Worm (Caenorhabditis elegans) whole organism, young adult: Measurements from ENCODE around the gene srd-38.
A peak's percentile ranks its signal among the peaks of the same experiment; 100 is the strongest.

Experiments
- B0035.1 ChIP-seq: sonication (generic microtip); optimal IDR thresholded peaks from 2 replicates; lab custom pipeline; 2016; ENCODE audit warnings: missing genetic modification characterization, mild to moderate bottlenecking, missing compliant biosample characterization, missing genotype, missing genetic modification reagents
- C17E4.6 ChIP-seq: fragments of 200-800 bp; sonication (Bioruptor generic); IDR thresholded peaks from 2 replicates; pipeline ENCODE4 v1.3.6; 2022; ENCODE audit warnings: missing genetic modification reagents, missing genetic modification characterization, missing compliant biosample characterization
- F23B12.7 ChIP-seq: sonication (generic microtip); optimal IDR thresholded peaks from 2 replicates; lab custom pipeline; 2017; ENCODE audit warnings: missing genetic modification characterization, mild to moderate bottlenecking, missing compliant biosample characterization, antibody characterized with exemption, moderate library complexity; ENCODE audit not compliant: insufficient read depth
- F49E8.2 ChIP-seq: sonication (generic microtip); optimal IDR thresholded peaks from 3 replicates; lab custom pipeline; 2017; ENCODE audit warnings: missing genetic modification characterization, mild to moderate bottlenecking, missing compliant biosample characterization, antibody characterized with exemption, moderate library complexity; ENCODE audit not compliant: insufficient read depth
- F57A8.1 ChIP-seq: fragments of 200-800 bp; sonication (Bioruptor generic); optimal IDR thresholded peaks from 2 replicates; lab custom pipeline; 2018; ENCODE audit warnings: mild to moderate bottlenecking, missing genetic modification characterization, moderate library complexity, missing compliant biosample characterization
- K12H6.12 ChIP-seq: fragments of 200-800 bp; sonication (Bioruptor generic); optimal IDR thresholded peaks from 2 replicates; lab custom pipeline; 2018; ENCODE audit warnings: mild to moderate bottlenecking, missing genetic modification characterization, missing compliant biosample characterization
- Y53G8AR.9 ChIP-seq: fragments of 200-800 bp; sonication (Bioruptor generic); conservative IDR thresholded peaks from 2 replicates; pipeline ENCODE4 v1.3.6; 2022; ENCODE audit warnings: missing genetic modification reagents, missing genetic modification characterization, missing compliant biosample characterization
- Y56A3A.18 ChIP-seq: fragments of 200-800 bp; sonication (Bioruptor generic); IDR thresholded peaks from 2 replicates; pipeline ENCODE4 v1.3.6; 2022; ENCODE audit warnings: missing genetic modification reagents, missing genetic modification characterization, missing compliant biosample characterization
- Y95B8A.8 ChIP-seq: fragments of 200-800 bp; sonication (Bioruptor generic); IDR thresholded peaks from 2 replicates; pipeline ENCODE4 v1.3.6; 2022; ENCODE audit warnings: missing genetic modification reagents, missing genetic modification characterization, missing compliant biosample characterization
- akir-1 ChIP-seq: fragments of 200-800 bp; sonication (Bioruptor generic); optimal IDR thresholded peaks from 2 replicates; lab custom pipeline; 2018; ENCODE audit warnings: mild to moderate bottlenecking, missing genetic modification characterization, moderate library complexity, missing compliant biosample characterization
- ccch-3 ChIP-seq: fragments of 200-800 bp; sonication (Bioruptor generic); optimal IDR thresholded peaks from 2 replicates; lab custom pipeline; 2018; ENCODE audit warnings: mild to moderate bottlenecking, missing genetic modification characterization, missing compliant biosample characterization
- cebp-1 ChIP-seq, 2 experiments: fragments of 200-800 bp in 1 of 2; sonication (Bioruptor generic) in 1 of 2; sonication (generic microtip) in 1 of 2; IDR thresholded peaks in 1 of 2; optimal IDR thresholded peaks in 1 of 2; 2 replicates each; pipeline versions ENCODE4 v1.3.6 to Lab custom; 2017 to 2022; ENCODE audit warnings: missing compliant biosample characterization in 2 of 2, missing genetic modification characterization in 2 of 2, mild to moderate bottlenecking in 1 of 2, missing genetic modification reagents in 1 of 2, moderate library complexity in 1 of 2
- ceh-100 ChIP-seq: fragments of 200-800 bp; sonication (Bioruptor generic); IDR thresholded peaks from 2 replicates; pipeline ENCODE4 v1.3.6; 2022; ENCODE audit warnings: missing genetic modification reagents, missing genetic modification characterization, missing compliant biosample characterization
- ceh-79 ChIP-seq: sonication (generic microtip); optimal IDR thresholded peaks from 2 replicates; lab custom pipeline; 2017; ENCODE audit warnings: mild to moderate bottlenecking, missing genetic modification characterization, missing compliant biosample characterization
- die-1 ChIP-seq: sonication (generic microtip); optimal IDR thresholded peaks from 2 replicates; lab custom pipeline; 2016; ENCODE audit warnings: missing genotype, mild to moderate bottlenecking, missing genetic modification characterization, missing compliant biosample characterization
- let-607 ChIP-seq, 2 experiments: fragments of 200-800 bp in 1 of 2; sonication (Bioruptor generic) in 1 of 2; sonication (generic microtip) in 1 of 2; optimal IDR thresholded peaks; 2 replicates each; lab custom pipeline; 2016 to 2018; ENCODE audit warnings: mild to moderate bottlenecking in 2 of 2, missing compliant biosample characterization in 2 of 2, missing genetic modification characterization in 2 of 2, moderate library complexity in 2 of 2, missing genotype in 1 of 2
- lin-26 ChIP-seq: fragments of 200-800 bp; sonication (Bioruptor generic); IDR thresholded peaks from 2 replicates; pipeline ENCODE4 v1.3.6; 2022; ENCODE audit warnings: missing genetic modification reagents, missing genetic modification characterization, missing compliant biosample characterization
- lin-40 ChIP-seq: sonication (generic microtip); optimal IDR thresholded peaks from 2 replicates; lab custom pipeline; 2016; ENCODE audit warnings: missing genetic modification characterization, mild to moderate bottlenecking, missing compliant biosample characterization, missing genotype, missing genetic modification reagents
- lin-54 ChIP-seq: fragments of 200-800 bp; sonication (Bioruptor generic); optimal IDR thresholded peaks from 2 replicates; lab custom pipeline; 2018; ENCODE audit warnings: mild to moderate bottlenecking, missing genetic modification characterization, missing compliant biosample characterization
- lir-1 ChIP-seq: fragments of 200-800 bp; sonication (Bioruptor generic); conservative IDR thresholded peaks from 2 replicates; pipeline ENCODE4 v1.3.6; 2022; ENCODE audit warnings: missing genetic modification reagents, missing genetic modification characterization, missing compliant biosample characterization
- nfya-2 ChIP-seq: fragments of 200-800 bp; sonication (Bioruptor generic); IDR thresholded peaks from 2 replicates; pipeline ENCODE4 v1.3.6; 2022; ENCODE audit warnings: missing genetic modification reagents, missing genetic modification characterization, missing compliant biosample characterization
- nfyb-1 ChIP-seq: fragments of 200-800 bp; sonication (Bioruptor generic); IDR thresholded peaks from 2 replicates; pipeline ENCODE4 v1.3.6; 2022; ENCODE audit warnings: missing genetic modification reagents, missing genetic modification characterization, missing compliant biosample characterization
- nhr-27 ChIP-seq: fragments of 200-800 bp; sonication (Bioruptor generic); optimal IDR thresholded peaks from 2 replicates; lab custom pipeline; 2018; ENCODE audit warnings: mild to moderate bottlenecking, missing genetic modification characterization, moderate library complexity, missing compliant biosample characterization
- nhr-80 ChIP-seq: sonication (generic microtip); optimal IDR thresholded peaks from 2 replicates; lab custom pipeline; 2016; ENCODE audit warnings: missing genetic modification characterization, missing compliant biosample characterization
- sdz-38 ChIP-seq: sonication (generic microtip); optimal IDR thresholded peaks from 2 replicates; lab custom pipeline; 2016; ENCODE audit warnings: missing genotype, missing genetic modification characterization, missing compliant biosample characterization
- sptf-2 ChIP-seq: fragments of 200-800 bp; sonication (Bioruptor generic); optimal IDR thresholded peaks from 2 replicates; lab custom pipeline; 2018; ENCODE audit warnings: mild to moderate bottlenecking, missing genetic modification characterization, missing compliant biosample characterization
- unc-130 ChIP-seq: sonication (generic microtip); optimal IDR thresholded peaks from 2 replicates; lab custom pipeline; 2016; ENCODE audit warnings: missing genetic modification reagents, missing genetic modification characterization, missing compliant biosample characterization
- unc-62 ChIP-seq: fragments of 150-350 bp; optimal IDR thresholded peaks from 2 replicates; lab custom pipeline; 2014; ENCODE audit warnings: missing biosample characterization, missing genetic modification reagents, missing genetic modification characterization
- zfh-2 ChIP-seq: fragments of 200-800 bp; sonication (Bioruptor generic); conservative IDR thresholded peaks from 2 replicates; pipeline ENCODE4 v1.3.6; 2022; ENCODE audit warnings: missing genetic modification reagents, missing genetic modification characterization, missing compliant biosample characterization
- zim-3 ChIP-seq: sonication (generic microtip); optimal IDR thresholded peaks from 2 replicates; lab custom pipeline; 2017; ENCODE audit warnings: mild to moderate bottlenecking, missing genetic modification characterization, moderate library complexity, missing compliant biosample characterization
- ztf-18 ChIP-seq: sonication (generic microtip); optimal IDR thresholded peaks from 2 replicates; lab custom pipeline; 2016; ENCODE audit warnings: missing genotype, mild to moderate bottlenecking, missing genetic modification characterization, missing compliant biosample characterization
- ztf-22 ChIP-seq: fragments of 200-800 bp; sonication (Bioruptor generic); optimal IDR thresholded peaks from 2 replicates; lab custom pipeline; 2018; ENCODE audit warnings: mild to moderate bottlenecking, missing genetic modification characterization, moderate library complexity, missing compliant biosample characterization
- ztf-26 ChIP-seq: sonication (generic microtip); optimal IDR thresholded peaks from 2 replicates; lab custom pipeline; 2017; ENCODE audit warnings: missing genetic modification characterization, missing compliant biosample characterization

The srd-38 gene

ce11 chrX:13311641-13312423 is 20.2 kb downstream of the srd-38 start, which contains the start of gene F46G10.1:
F46G10.1 (minus strand) TSS chrX:13311755.
- TF ChIP-seq let-607 (tag; optimal IDR thresholded peaks at IDR 0.05; lab: Kevin White, UChicago) = no peak
- peak; percentile 56 for TF ChIP-seq nhr-80 (tag; lab: Kevin White, UChicago)
- TF ChIP-seq Y95B8A.8 (GFP tag; lab: Robert Waterston, UW) = no peak
- peak; percentile 57 for TF ChIP-seq nfyb-1 (GFP tag; lab: Robert Waterston, UW)
- no peak for TF ChIP-seq F49E8.2 (tag; lab: Kevin White, UChicago)

- no peak for TF ChIP-seq ceh-79
- TF ChIP-seq ztf-18 (tag; lab: Kevin White, UChicago) = no peak
These were observed 23.5 kb downstream of the srd-38 start for ce11 chrX:13315093-13315492.

ce11 chrX:13317532-13317931 is 25.9 kb downstream of the srd-38 start:
- TF ChIP-seq Y56A3A.18 (GFP tag; lab: Robert Waterston, UW) (no peak), ztf-22 (GFP tag; lab: Kevin White, UChicago) (no peak), Y95B8A.8 (GFP tag; lab: Robert Waterston, UW) (no peak), nfya-2 (GFP tag; lab: Robert Waterston, UW) (no peak), unc-62 (GFP tag; lab: Kevin White, UChicago) (no peak), Y53G8AR.9 (GFP tag; lab: Robert Waterston, UW) (no peak), sdz-38 (tag; lab: Kevin White, UChicago) (no peak), C17E4.6 (GFP tag; lab: Robert Waterston, UW) (no peak), lir-1 (GFP tag; lab: Robert Waterston, UW) (no peak), die-1 (no peak), K12H6.12 (no peak), unc-130 (GFP tag; lab: Kevin White, UChicago) (no peak)

- TF ChIP-seq F57A8.1 (GFP tag; lab: Kevin White, UChicago) (no peak), cebp-1 (GFP tag; IDR thresholded peaks at IDR 0.05; lab: Robert Waterston, UW) (no peak), cebp-1 (tag; optimal IDR thresholded peaks at IDR 0.05; lab: Kevin White, UChicago) (peak; percentile 20)
These were observed 26.7 kb downstream of the srd-38 start for ce11 chrX:13318316-13318715.

- TF ChIP-seq lin-40 (tag; lab: Kevin White, UChicago) (peak; percentile 29), B0035.1 (no peak), lin-26 (GFP tag; lab: Robert Waterston, UW) (0 out of 2 replicates have a peak, but pooled peaks have one; percentile 20), nhr-80 (tag; lab: Kevin White, UChicago) (peak; percentile 70), ztf-26 (tag; lab: Kevin White, UChicago) (peak; percentile 16), cebp-1 (GFP tag; IDR thresholded peaks at IDR 0.05; lab: Robert Waterston, UW) (no peak), cebp-1 (tag; optimal IDR thresholded peaks at IDR 0.05; lab: Kevin White, UChicago) (peak; percentile 12), F23B12.7 (tag; lab: Kevin White, UChicago) (peak; percentile 15), nhr-27 (no peak), sptf-2 (no peak)
These were observed 29.0 kb downstream of the srd-38 start for ce11 chrX:13320575-13320974.

- no peak for TF ChIP-seq ccch-3 (GFP tag; lab: Kevin White, UChicago)
- no peak for TF ChIP-seq akir-1 (GFP tag; lab: Kevin White, UChicago)
- no peak for TF ChIP-seq zfh-2 (GFP tag; lab: Robert Waterston, UW)
- no peak for TF ChIP-seq F23B12.7 (tag; lab: Kevin White, UChicago)
- TF ChIP-seq zim-3 (tag; lab: Kevin White, UChicago) = no peak
- no peak for TF ChIP-seq ceh-100 (GFP tag; lab: Robert Waterston, UW)
- no peak for TF ChIP-seq let-607 (tag; optimal IDR thresholded peaks at IDR 0.05; lab: Kevin White, UChicago)
- no peak for TF ChIP-seq lin-40 (tag; lab: Kevin White, UChicago)
- no peak for TF ChIP-seq die-1
- no peak for TF ChIP-seq lin-54
These were observed 31.3 kb downstream of the srd-38 start, which contains the start of gene F46G10.2 for ce11 chrX:13322886-13323285. F46G10.2 (plus strand) TSS chrX:13322963.
